Worm (Caenorhabditis elegans) whole organism, L4 larva: ENCODE data around the gene lbp-9.

Experiments used
- D1046.2 ChIP-seq: fragments of 200-800 bp; sonication (Bioruptor generic); IDR thresholded peaks from 2 replicates; pipeline ENCODE4 v1.3.6; 2022; ENCODE audit warnings: missing genetic modification characterization, missing compliant biosample characterization
- Y5F2A.4 ChIP-seq: fragments of 200-800 bp; sonication (Bioruptor generic); optimal IDR thresholded peaks from 2 replicates; lab custom pipeline; 2018; ENCODE audit warnings: mild to moderate bottlenecking, missing genetic modification characterization, missing compliant biosample characterization
- cey-2 ChIP-seq: sonication (generic microtip); optimal IDR thresholded peaks from 3 replicates; lab custom pipeline; 2017; ENCODE audit warnings: missing genetic modification characterization, mild to moderate bottlenecking, missing compliant biosample characterization, antibody characterized with exemption, borderline replicate concordance; ENCODE audit not compliant: insufficient read depth
- dpl-1 ChIP-seq: fragments of 150-350 bp; optimal IDR thresholded peaks from 2 replicates; lab custom pipeline; 2014; ENCODE audit warnings: missing biosample characterization, missing genetic modification reagents, missing genetic modification characterization
- lin-29 ChIP-seq: fragments of 200-800 bp; sonication (Bioruptor generic); IDR thresholded peaks from 2 replicates; pipeline ENCODE4 v1.3.6; 2022; ENCODE audit warnings: missing genetic modification reagents, missing genetic modification characterization, missing compliant biosample characterization
- nhr-237 ChIP-seq: sonication (generic microtip); optimal IDR thresholded peaks from 2 replicates; lab custom pipeline; 2017; ENCODE audit warnings: missing biosample characterization, missing genetic modification characterization
- tag-97 ChIP-seq: fragments of 200-800 bp; sonication (Bioruptor generic); IDR thresholded peaks from 2 replicates; pipeline ENCODE4 v1.3.6; 2022; ENCODE audit warnings: missing genetic modification characterization, missing compliant biosample characterization
- unc-39 ChIP-seq: sonication (generic microtip); optimal IDR thresholded peaks from 2 replicates; lab custom pipeline; 2017; ENCODE audit warnings: missing biosample characterization, missing genetic modification characterization
- zfp-2 ChIP-seq: sonication (generic microtip); optimal IDR thresholded peaks from 2 replicates; lab custom pipeline; 2016; ENCODE audit warnings: mild to moderate bottlenecking, missing genetic modification characterization, missing compliant biosample characterization
- ztf-11 ChIP-seq: fragments of 150-350 bp; optimal IDR thresholded peaks from 2 replicates; lab custom pipeline; 2014; ENCODE audit warnings: missing biosample characterization, missing genetic modification characterization

DNA sequence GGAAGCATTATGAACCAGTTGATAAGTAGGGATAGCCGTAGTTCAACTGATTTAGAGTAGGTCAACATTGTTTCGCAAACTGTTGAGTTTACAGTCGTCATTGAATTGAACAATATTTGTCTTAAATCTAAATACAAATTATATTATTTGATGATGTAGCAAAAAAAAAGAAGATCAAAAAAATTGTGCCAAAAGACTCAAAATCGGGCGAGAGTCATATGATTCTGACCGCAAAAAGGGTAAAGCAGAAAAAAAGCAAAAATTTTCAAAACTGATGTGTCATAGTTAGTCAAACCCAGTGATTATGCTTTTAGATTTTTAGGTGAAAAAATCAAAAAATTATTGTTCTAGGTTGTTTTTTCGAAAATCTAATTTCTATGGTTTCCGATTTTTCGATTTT, 40.5 kb upstream of the lbp-9 start, which contains the start of gene srab-13:
- TF ChIP-seq nhr-237 (no peak), Y5F2A.4 (no peak), dpl-1 (GFP tag; lab: Kevin White, UChicago) (no peak), D1046.2 (GFP tag; lab: Robert Waterston, UW) (no peak), unc-39 (tag; lab: Kevin White, UChicago) (no peak), lin-29 (GFP tag; lab: Robert Waterston, UW) (no peak), zfp-2 (no peak), tag-97 (GFP tag; lab: Robert Waterston, UW) (no peak), cey-2 (tag; lab: Kevin White, UChicago) (no peak), ztf-11 (no peak)
